Worm (Caenorhabditis elegans): ENCODE results near the gene F56C3.4.

Gene F56C3.4

ce11 chrX:1344818-1345217 is 15.7 kb downstream of the F56C3.4 start (continued):
- peak; percentile 96 for TF ChIP-seq hlh-11 (tag; optimal IDR thresholded peaks at IDR 0.05)
- TF ChIP-seq F10B5.3 (tag; optimal IDR thresholded peaks at IDR 0.05), result peak; percentile 96
- peak; percentile 73; the same call in 1 of the 2 replicates for TF ChIP-seq zip-11 (GFP tag; IDR thresholded peaks at IDR 0.05)
- peak; percentile 89 for TF ChIP-seq lin-1 (GFP tag; IDR thresholded peaks at IDR 0.05)
- TF ChIP-seq sdz-12 (GFP tag; optimal IDR thresholded peaks at IDR 0.05), result no peak
- TF ChIP-seq saeg-2 (GFP tag; IDR thresholded peaks at IDR 0.05), result peak; percentile 87
- TF ChIP-seq D1046.2 (GFP tag; IDR thresholded peaks at IDR 0.05), result peak; percentile 81
- TF ChIP-seq ztf-11 (tag; optimal IDR thresholded peaks at IDR 0.05), result peak; percentile 89
- peak; percentile 99 for TF ChIP-seq duxl-1 (tag; optimal IDR thresholded peaks at IDR 0.05; ENCODE audit: poor library complexity)
- peak; percentile 98 for TF ChIP-seq nhr-42 (GFP tag; IDR thresholded peaks at IDR 0.05)
- TF ChIP-seq T20F7.1 (GFP tag; optimal IDR thresholded peaks at IDR 0.05), result peak; percentile 90
- TF ChIP-seq aha-1 (tag), result peak; percentile 100
- TF ChIP-seq gei-8 (GFP tag; optimal IDR thresholded peaks at IDR 0.05), result no peak
- TF ChIP-seq zfp-3 (GFP tag; conservative IDR thresholded peaks at IDR 0.05), result peak; percentile 91
- peak; percentile 95 for TF ChIP-seq ces-1 (GFP tag; optimal IDR thresholded peaks at IDR 0.05)
- TF ChIP-seq dmd-6 (GFP tag; IDR thresholded peaks at IDR 0.05), result peak; percentile 92
- TF ChIP-seq daf-8 (GFP tag; IDR thresholded peaks at IDR 0.05), result peak; percentile 77; the same call in 1 of the 2 replicates
- TF ChIP-seq unc-130 (GFP tag; optimal IDR thresholded peaks at IDR 0.05), result no peak
- peak; percentile 78 for TF ChIP-seq vab-7 (GFP tag; IDR thresholded peaks at IDR 0.05)
- TF ChIP-seq rbr-2 (tag; optimal IDR thresholded peaks at IDR 0.05), result peak; percentile 98
- TF ChIP-seq unc-39 (tag; optimal IDR thresholded peaks at IDR 0.05), result peak; percentile 58
- TF ChIP-seq ztf-7 (tag; optimal IDR thresholded peaks at IDR 0.05), result peak; percentile 94
- TF ChIP-seq madf-9 (GFP tag; conservative IDR thresholded peaks at IDR 0.05), result peak; percentile 94
- TF ChIP-seq R02D3.7 (tag; optimal IDR thresholded peaks at IDR 0.05), result peak; percentile 9
- no peak for TF ChIP-seq egl-27 (tag; optimal IDR thresholded peaks at IDR 0.05)
- peak; percentile 81 for TF ChIP-seq zfp-2 (tag; optimal IDR thresholded peaks at IDR 0.05)
- no peak for TF ChIP-seq aly-2 (tag; optimal IDR thresholded peaks at IDR 0.05)
- TF ChIP-seq F44E2.7 (GFP tag; IDR thresholded peaks at IDR 0.05), result no peak
- TF ChIP-seq Y75B8A.6 (GFP tag; IDR thresholded peaks at IDR 0.05), result 0 out of 2 replicates have a peak, but pooled peaks have one; percentile 61
- peak in 1 of 2 experiments; percentile 73 for TF ChIP-seq ZK546.5 (tag; optimal IDR thresholded peaks at IDR 0.05)
- TF ChIP-seq ceh-32 (tag; optimal IDR thresholded peaks at IDR 0.05; ENCODE audit: poor library complexity), result peak; percentile 87
- peak; percentile 100 for TF ChIP-seq hmg-1.1 (GFP tag; IDR thresholded peaks at IDR 0.05)
- peak; percentile 3 for TF ChIP-seq lin-15B (tag; optimal IDR thresholded peaks at IDR 0.05)
- TF ChIP-seq ctbp-1 (GFP tag; IDR thresholded peaks at IDR 0.05), result peak; percentile 93
- peak; percentile 87 for TF ChIP-seq daf-19 (GFP tag; conservative IDR thresholded peaks at IDR 0.05)
- peak; percentile 61 to 67 for TF ChIP-seq hif-1 (tag; optimal IDR thresholded peaks at IDR 0.05)
- TF ChIP-seq dve-1 (tag; optimal IDR thresholded peaks at IDR 0.05; ENCODE audit: insufficient read depth), result peak; percentile 99
- peak; percentile 98 for TF ChIP-seq F37D6.2 (tag; optimal IDR thresholded peaks at IDR 0.05)
- peak; percentile 98 for TF ChIP-seq jun-1 (tag; optimal IDR thresholded peaks at IDR 0.05)
- TF ChIP-seq lim-7 (GFP tag; IDR thresholded peaks at IDR 0.05), result no peak
- TF ChIP-seq fkh-10 (GFP tag; optimal IDR thresholded peaks at IDR 0.05), result peak; percentile 98
- peak; percentile 85 for TF ChIP-seq fos-1 (tag; optimal IDR thresholded peaks at IDR 0.05)
- peak; percentile 44 for TF ChIP-seq ceh-82 (tag; optimal IDR thresholded peaks at IDR 0.05)
- TF ChIP-seq madf-5 (GFP tag; IDR thresholded peaks at IDR 0.05), result peak in 1 of 2 experiments; percentile 66; a peak in 1 of 4 replicates
- TF ChIP-seq dpl-1 (GFP tag; optimal IDR thresholded peaks at IDR 0.05), result peak; percentile 74
- 0 out of 2 replicates have a peak, but pooled peaks have one; percentile 50 for TF ChIP-seq ZK337.2 (GFP tag; IDR thresholded peaks at IDR 0.05)
- TF ChIP-seq egl-43 (GFP tag; IDR thresholded peaks at IDR 0.05), result peak; percentile 97
- TF ChIP-seq nhr-111 (GFP tag; optimal IDR thresholded peaks at IDR 0.05), result no peak
- peak; percentile 69; the same call in 1 of the 2 replicates for TF ChIP-seq Y48G9A.11 (GFP tag; IDR thresholded peaks at IDR 0.05)
- TF ChIP-seq nhr-28 (tag; optimal IDR thresholded peaks at IDR 0.05), result peak; percentile 90
- peak; percentile 96 for TF ChIP-seq spr-1 (tag; optimal IDR thresholded peaks at IDR 0.05)

Measured in whole organism, L4 larva.